Worm (Caenorhabditis elegans): Measurements from ENCODE around the gene F59B2.9.
A peak's percentile ranks its signal among the peaks of the same experiment; 100 is the strongest.

F59B2.9 gene

DNA sequence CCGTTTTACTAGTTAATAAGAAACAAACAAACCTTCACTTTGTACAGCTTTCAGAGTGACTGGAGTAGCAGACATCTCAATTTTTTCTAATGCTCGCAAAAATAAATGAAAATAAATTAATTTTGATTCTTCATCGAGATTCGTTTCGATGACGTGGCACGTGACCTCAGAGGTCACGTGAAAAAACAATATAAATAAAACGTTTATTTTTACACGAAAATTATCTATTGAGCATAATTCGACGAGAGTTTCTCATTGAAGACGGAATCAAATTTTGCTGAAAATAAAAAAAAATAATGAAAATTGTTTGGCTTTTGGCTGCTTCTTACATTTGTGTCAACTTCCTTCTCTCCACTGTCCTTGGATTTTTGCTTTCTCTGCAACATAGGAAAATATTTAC, 10.3 kb downstream of the F59B2.9 start, which contains the start of gene rpn-6.2:
Gene rpn-6.2, minus strand, starts transcription at position 101 of the 400 bp plus-strand sequence.
- TF ChIP-seq nhr-23 (tag; optimal IDR thresholded peaks at IDR 0.05) (no peak), elt-2 (tag; optimal IDR thresholded peaks at IDR 0.05) (no peak), elt-3 (tag; optimal IDR thresholded peaks at IDR 0.05) (no peak), daf-12 (tag; optimal IDR thresholded peaks at IDR 0.05) (no peak), ceh-9 (tag; optimal IDR thresholded peaks at IDR 0.05) (no peak), ceh-28 (tag; optimal IDR thresholded peaks at IDR 0.05) (no peak), ztf-4 (tag; optimal IDR thresholded peaks at IDR 0.05) (no peak), mml-1 (tag; optimal IDR thresholded peaks at IDR 0.05) (no peak), unc-39 (tag; optimal IDR thresholded peaks at IDR 0.05) (no peak), nfya-1 (tag; optimal IDR thresholded peaks at IDR 0.05; ENCODE audit: insufficient read depth) (no peak)

DNA sequence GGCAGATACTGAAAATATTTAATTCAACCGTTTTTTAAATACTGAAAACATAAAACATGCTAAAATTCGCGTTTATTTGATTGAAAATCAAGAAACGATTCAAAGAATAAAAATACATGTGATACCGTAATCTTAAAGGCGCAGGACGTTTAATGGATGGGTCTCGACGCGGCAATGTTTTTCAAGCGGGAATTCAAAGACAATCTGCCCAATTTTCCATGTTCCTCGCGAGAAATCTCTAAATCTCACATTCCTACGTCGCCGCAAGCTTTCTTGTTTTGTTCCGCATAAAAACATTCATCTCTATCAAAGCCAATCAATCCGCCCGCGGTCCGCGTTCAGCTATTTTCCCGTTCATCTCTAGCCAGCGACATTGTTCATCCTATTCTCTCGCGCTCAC, 10.7 kb downstream of the F59B2.9 start:
- TF ChIP-seq fkh-10 (GFP tag; optimal IDR thresholded peaks at IDR 0.05) = no peak
- no peak for TF ChIP-seq pqm-1 (tag; optimal IDR thresholded peaks at IDR 0.05)
- no peak for TF ChIP-seq nhr-25 (tag; optimal IDR thresholded peaks at IDR 0.05)
- no peak for TF ChIP-seq lin-15B (tag; optimal IDR thresholded peaks at IDR 0.05)
- no peak for TF ChIP-seq zag-1 (tag; optimal IDR thresholded peaks at IDR 0.05)
- no peak for TF ChIP-seq R02D3.7 (tag; optimal IDR thresholded peaks at IDR 0.05)
- no peak for TF ChIP-seq ceh-16 (tag; optimal IDR thresholded peaks at IDR 0.05)
- TF ChIP-seq elt-1 (tag; optimal IDR thresholded peaks at IDR 0.05) = no peak
- no peak for TF ChIP-seq aly-2 (tag; optimal IDR thresholded peaks at IDR 0.05)
- no peak for TF ChIP-seq pha-4 (tag; optimal IDR thresholded peaks at IDR 0.05)
- no peak for TF ChIP-seq unc-62 (GFP tag; optimal IDR thresholded peaks at IDR 0.05)
- TF ChIP-seq nhr-76 (tag; optimal IDR thresholded peaks at IDR 0.05) = no peak
- no peak for TF ChIP-seq egl-5 (tag; optimal IDR thresholded peaks at IDR 0.05)

DNA sequence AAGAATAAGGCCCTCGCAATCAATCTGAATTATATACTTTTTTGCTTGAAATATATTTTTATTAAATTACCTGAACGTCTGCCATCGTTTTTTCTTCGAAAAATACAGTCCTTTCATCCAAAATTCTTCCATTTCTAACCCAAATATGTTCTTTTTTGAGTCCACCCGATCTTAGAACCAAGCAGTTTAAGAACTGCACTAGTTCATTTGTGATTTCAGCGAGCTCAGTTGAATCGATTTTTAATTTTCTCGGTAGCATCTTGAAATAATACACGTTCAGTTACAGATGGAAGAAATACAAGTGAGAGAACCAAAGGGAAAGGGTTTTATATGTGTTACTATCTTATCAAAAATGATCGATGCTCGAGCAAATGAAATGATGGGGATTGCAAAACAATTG, 12.7 kb downstream of the F59B2.9 start, which contains the start of gene F59B2.3:
Gene F59B2.3, minus strand, starts transcription at position 259 of the 400 bp plus-strand sequence.
- TF ChIP-seq elt-2 (tag; optimal IDR thresholded peaks at IDR 0.05) = peak; percentile 5
- TF ChIP-seq tbx-2 (tag; optimal IDR thresholded peaks at IDR 0.05) = no peak

DNA sequence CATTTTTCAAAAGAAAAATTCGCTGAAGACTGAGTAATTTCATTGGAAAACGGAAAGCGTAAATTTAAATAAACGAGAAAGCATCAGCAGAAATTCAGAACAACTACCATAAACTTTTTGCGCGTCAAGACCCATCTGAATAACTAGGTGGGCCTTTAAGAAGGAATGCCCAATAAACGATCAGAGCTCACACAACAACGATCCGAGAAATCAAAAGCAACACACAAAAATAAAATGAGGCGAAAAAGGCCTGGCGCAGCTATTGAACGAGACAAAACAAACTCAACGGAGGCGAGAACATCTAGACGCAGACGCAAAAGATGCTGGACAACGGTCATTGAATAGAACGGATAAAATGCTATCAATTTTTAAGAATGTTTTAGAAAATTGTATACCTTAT, 13.3 kb downstream of the F59B2.9 start:
- TF ChIP-seq R02D3.7 (tag; optimal IDR thresholded peaks at IDR 0.05) = no peak
- peak; percentile 19 for TF ChIP-seq hmg-11 (tag; optimal IDR thresholded peaks at IDR 0.05)
- TF ChIP-seq eor-1 (tag; optimal IDR thresholded peaks at IDR 0.05) = no peak
- TF ChIP-seq nhr-237 (tag; optimal IDR thresholded peaks at IDR 0.05) = no peak
- TF ChIP-seq fkh-10 (GFP tag; optimal IDR thresholded peaks at IDR 0.05) = no peak
- no peak for TF ChIP-seq fkh-2 (tag; optimal IDR thresholded peaks at IDR 0.05)
- no peak for TF ChIP-seq ztf-4 (tag; optimal IDR thresholded peaks at IDR 0.05)

DNA sequence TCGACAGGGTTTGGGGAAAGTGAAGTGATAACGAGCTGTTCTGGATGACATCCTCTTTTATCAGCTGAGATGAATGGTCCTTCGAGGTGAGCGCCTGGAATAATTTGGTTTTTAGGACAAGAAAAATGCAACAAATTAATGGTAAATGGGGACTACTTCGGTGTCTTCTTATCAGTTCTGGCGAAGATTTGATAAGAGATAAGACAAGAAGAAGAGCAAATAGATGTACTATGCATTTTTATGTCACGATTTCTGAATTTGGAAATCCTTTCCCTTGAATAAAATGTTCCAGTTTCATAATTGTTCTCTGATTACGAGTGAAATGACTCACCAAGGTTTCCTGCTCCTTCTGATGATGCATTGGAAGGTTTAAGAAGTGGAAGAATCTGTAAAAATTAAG, 14.4 kb downstream of the F59B2.9 start:
- peak; percentile 79 for TF ChIP-seq elt-2 (tag; optimal IDR thresholded peaks at IDR 0.05)
- TF ChIP-seq fkh-10 (GFP tag; optimal IDR thresholded peaks at IDR 0.05) = no peak
- no peak for TF ChIP-seq unc-62 (GFP tag; optimal IDR thresholded peaks at IDR 0.05)
- peak; percentile 47 for TF ChIP-seq pqm-1 (tag; optimal IDR thresholded peaks at IDR 0.05)

DNA sequence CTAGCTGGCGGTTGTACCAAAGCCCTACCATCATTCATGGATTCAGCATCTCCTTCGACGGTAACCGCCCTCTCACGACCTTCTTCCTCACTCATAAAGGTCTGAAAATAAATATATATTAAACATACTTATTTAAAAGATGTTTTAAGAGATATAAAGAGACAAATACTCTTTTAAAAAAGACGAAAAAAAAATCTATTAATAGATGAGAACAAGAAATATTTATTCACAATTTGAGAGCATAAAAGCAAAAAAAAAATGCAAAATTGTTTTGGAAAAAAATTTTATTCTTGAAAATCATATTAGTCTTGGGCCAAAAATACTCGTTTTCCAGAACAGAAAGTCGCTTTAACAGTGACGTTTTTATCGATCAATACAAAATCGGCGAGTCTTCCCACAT, 15.5 kb downstream of the F59B2.9 start, which contains the start of gene skat-1:
Gene skat-1, minus strand, starts transcription at position 101 of the 400 bp plus-strand sequence.
- no peak for TF ChIP-seq nhr-43 (tag; optimal IDR thresholded peaks at IDR 0.05; ENCODE audit: poor library complexity, severe bottlenecking)
- no peak for TF ChIP-seq ztf-4 (tag; optimal IDR thresholded peaks at IDR 0.05)
- no peak for TF ChIP-seq snpc-4 (tag; optimal IDR thresholded peaks at IDR 0.05)
- no peak for TF ChIP-seq elt-1 (tag; optimal IDR thresholded peaks at IDR 0.05)
- no peak for TF ChIP-seq elt-2 (tag; optimal IDR thresholded peaks at IDR 0.05)
- no peak for TF ChIP-seq fkh-10 (GFP tag; optimal IDR thresholded peaks at IDR 0.05)
- no peak for TF ChIP-seq nhr-67 (tag; optimal IDR thresholded peaks at IDR 0.05)
- TF ChIP-seq ceh-16 (tag; optimal IDR thresholded peaks at IDR 0.05) = no peak
- TF ChIP-seq ama-1 (optimal IDR thresholded peaks at IDR 0.05) = no peak
- no peak for TF ChIP-seq lin-39 (tag; optimal IDR thresholded peaks at IDR 0.05)
- TF ChIP-seq nhr-11 (tag; optimal IDR thresholded peaks at IDR 0.05) = no peak
- no peak for TF ChIP-seq nhr-76 (tag; optimal IDR thresholded peaks at IDR 0.05)
- no peak for TF ChIP-seq skn-1 (tag; optimal IDR thresholded peaks at IDR 0.05)
- TF ChIP-seq R02D3.7 (tag; optimal IDR thresholded peaks at IDR 0.05) = no peak
- no peak for TF ChIP-seq nhr-23 (tag; optimal IDR thresholded peaks at IDR 0.05)
- TF ChIP-seq fos-1 (tag; optimal IDR thresholded peaks at IDR 0.05) = no peak
- TF ChIP-seq nhr-28 (tag; optimal IDR thresholded peaks at IDR 0.05) = no peak
- no peak for TF ChIP-seq egl-27 (tag; optimal IDR thresholded peaks at IDR 0.05)
- no peak for TF ChIP-seq daf-12 (tag; optimal IDR thresholded peaks at IDR 0.05)
- TF ChIP-seq nfya-1 (tag; optimal IDR thresholded peaks at IDR 0.05; ENCODE audit: insufficient read depth) = no peak
